Fruit fly (Drosophila melanogaster) whole organism, pupa: ENCODE results near the gene CG14618.

Source experiments
- CG12605 ChIP-seq: fragments of 200-800 bp; sonication (Bioruptor generic); IDR thresholded peaks from 2 replicates; pipeline ENCODE4 v1.3.6; 2022; ENCODE audit warnings: missing biosample characterization, missing genetic modification characterization
- CG14655 ChIP-seq: fragments of 200-800 bp; sonication (Bioruptor generic); optimal IDR thresholded peaks from 3 replicates; lab custom pipeline; 2017; ENCODE audit warnings: mild to moderate bottlenecking, missing biosample characterization, missing genetic modification reagents, missing genetic modification characterization
- CG34367 ChIP-seq: fragments of 200-800 bp; sonication (Bioruptor generic); optimal IDR thresholded peaks from 2 replicates; lab custom pipeline; 2018; ENCODE audit warnings: missing biosample characterization, mild to moderate bottlenecking, missing genetic modification characterization
- CG4496 ChIP-seq: fragments of 200-800 bp; sonication (Bioruptor generic); IDR thresholded peaks from 3 replicates; pipeline ENCODE4 v1.3.6; 2022; ENCODE audit warnings: missing biosample characterization, missing genetic modification characterization
- CG8301 ChIP-seq: fragments of 200-800 bp; sonication (Bioruptor generic); optimal IDR thresholded peaks from 2 replicates; lab custom pipeline; 2018; ENCODE audit warnings: missing biosample characterization, mild to moderate bottlenecking, missing genetic modification characterization
- CG9948 ChIP-seq: fragments of 200-800 bp; sonication (Bioruptor generic); optimal IDR thresholded peaks from 2 replicates; lab custom pipeline; 2018; ENCODE audit warnings: missing biosample characterization, mild to moderate bottlenecking, missing genetic modification characterization, moderate library complexity
- Pif1B ChIP-seq: fragments of 200-800 bp; sonication (Bioruptor generic); optimal IDR thresholded peaks from 3 replicates; lab custom pipeline; 2016; ENCODE audit warnings: missing biosample characterization, missing genetic modification characterization
- Snoo ChIP-seq: fragments of 200-800 bp; sonication (Bioruptor generic); optimal IDR thresholded peaks from 3 replicates; lab custom pipeline; 2017; ENCODE audit warnings: missing biosample characterization, mild to moderate bottlenecking, missing genetic modification characterization, inconsistent platforms
- gl ChIP-seq: fragments of 200-800 bp; sonication (Bioruptor generic); optimal IDR thresholded peaks from 2 replicates; lab custom pipeline; 2018; ENCODE audit warnings: missing biosample characterization, mild to moderate bottlenecking, missing genetic modification characterization
- rn ChIP-seq: fragments of 200-800 bp; sonication (Bioruptor generic); IDR thresholded peaks from 2 replicates; pipeline ENCODE4 v1.3.6; 2022; ENCODE audit warnings: missing biosample characterization, missing genetic modification characterization

DNA sequence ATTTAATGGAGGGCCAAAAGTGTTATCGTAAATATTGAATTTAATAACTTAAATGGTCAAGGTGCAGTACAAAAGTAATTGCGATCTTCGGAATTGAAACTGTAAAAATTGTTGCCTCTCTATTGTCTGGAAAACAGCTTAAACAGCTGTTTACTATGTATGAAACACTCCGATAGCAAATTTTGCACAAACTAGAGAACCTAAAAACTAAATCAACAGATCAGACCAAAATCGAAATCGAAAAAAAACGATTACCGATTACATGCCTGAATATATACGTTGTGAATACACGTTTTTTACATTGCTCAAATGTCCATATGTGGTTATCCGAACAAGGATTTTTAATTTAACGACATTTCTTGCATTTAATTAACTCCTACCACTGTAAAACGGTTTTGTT, 30.0 kb upstream of the CG14618 start:
- TF ChIP-seq rn (GFP tag; lab: Robert Waterston, UW) (no peak), CG12605 (no peak), CG4496 (no peak), CG34367 (tag; lab: Kevin White, UChicago) (no peak), Snoo (tag; lab: Kevin White, UChicago) (no peak), CG8301 (tag; lab: Kevin White, UChicago) (no peak), gl (tag; lab: Kevin White, UChicago) (no peak), Pif1B (GFP tag; lab: Kevin White, UChicago) (no peak), CG14655 (no peak), CG9948 (tag; lab: Kevin White, UChicago) (no peak)
